Worm (Caenorhabditis elegans) whole organism, late embryonic: ENCODE measurements around the gene aps-2.

ENCODE experiments used
- C08G9.2 ChIP-seq: sonication (generic microtip); optimal IDR thresholded peaks from 2 replicates; lab custom pipeline; 2016; ENCODE audit warnings: mild to moderate bottlenecking, missing genetic modification characterization, moderate library complexity, missing compliant biosample characterization
- F13H6.1 ChIP-seq: sonication (generic microtip); optimal IDR thresholded peaks from 2 replicates; lab custom pipeline; 2016; ENCODE audit warnings: missing genetic modification characterization, missing compliant biosample characterization
- dve-1 ChIP-seq: sonication (generic microtip); optimal IDR thresholded peaks from 2 replicates; lab custom pipeline; 2017; ENCODE audit warnings: antibody characterized with exemption, mild to moderate bottlenecking, missing genetic modification characterization, missing compliant biosample characterization
- madf-2 ChIP-seq: sonication (generic microtip); optimal IDR thresholded peaks from 2 replicates; lab custom pipeline; 2017; ENCODE audit warnings: missing genetic modification characterization, missing compliant biosample characterization
- nhr-11 ChIP-seq: fragments of 150-350 bp; optimal IDR thresholded peaks from 2 replicates; lab custom pipeline; 2014; ENCODE audit warnings: missing biosample characterization, missing genetic modification characterization
- odd-2 ChIP-seq: sonication (generic microtip); optimal IDR thresholded peaks from 2 replicates; lab custom pipeline; 2017; ENCODE audit warnings: antibody characterized with exemption, mild to moderate bottlenecking, missing genetic modification characterization, missing compliant biosample characterization
- pha-4 ChIP-seq: fragments of 150-350 bp; optimal IDR thresholded peaks from 2 replicates; lab custom pipeline; 2018; ENCODE audit warnings: missing biosample characterization, missing genetic modification reagents, missing genetic modification characterization
- unc-55 ChIP-seq: sonication (generic microtip); optimal IDR thresholded peaks from 2 replicates; lab custom pipeline; 2017; ENCODE audit warnings: missing biosample characterization, missing genetic modification reagents, missing genetic modification characterization
- zip-5 ChIP-seq: sonication (generic microtip); optimal IDR thresholded peaks from 2 replicates; lab custom pipeline; 2016; ENCODE audit warnings: missing genetic modification characterization, missing compliant biosample characterization

ce11 chrX:4451936-4452335, 6.1 kb upstream of the aps-2 start:
- TF ChIP-seq zip-5: no peak
- no peak for TF ChIP-seq F13H6.1 (tag; lab: Kevin White, UChicago)
- TF ChIP-seq nhr-11 (tag; lab: Kevin White, UChicago): no peak
- no peak for TF ChIP-seq odd-2 (tag; lab: Kevin White, UChicago)
- no peak for TF ChIP-seq dve-1 (tag; lab: Kevin White, UChicago)
- no peak for TF ChIP-seq unc-55 (GFP tag; lab: Kevin White, UChicago)
- no peak for TF ChIP-seq C08G9.2 (tag; lab: Kevin White, UChicago)
- TF ChIP-seq pha-4 (tag; lab: Kevin White, UChicago): no peak
- no peak for TF ChIP-seq madf-2 (tag; lab: Kevin White, UChicago)
